Worm (Caenorhabditis elegans) whole organism, L1 larva: ENCODE results near the gene C09G5.13.

ENCODE experiments used
- C04F5.9 ChIP-seq: sonication (generic microtip); optimal IDR thresholded peaks from 2 replicates; lab custom pipeline; 2016; ENCODE audit warnings: missing genetic modification characterization, missing compliant biosample characterization
- aly-2 ChIP-seq: fragments of 150-350 bp; optimal IDR thresholded peaks from 2 replicates; lab custom pipeline; 2014; ENCODE audit warnings: missing biosample characterization, missing genetic modification characterization
- elt-3 ChIP-seq, 6 experiments: fragments of 150-350 bp in 1 of 6; sonication (generic microtip); optimal IDR thresholded peaks; 2 replicates each; lab custom pipeline; 2017 to 2018; ENCODE audit warnings: missing biosample characterization in 6 of 6, missing genetic modification characterization in 6 of 6, inconsistent platforms in 1 of 6
- fkh-10 ChIP-seq: sonication (generic microtip); optimal IDR thresholded peaks from 2 replicates; lab custom pipeline; 2017; ENCODE audit warnings: missing biosample characterization, missing genetic modification reagents, missing genetic modification characterization
- lin-15B ChIP-seq: fragments of 150-350 bp; sonication (generic microtip); optimal IDR thresholded peaks from 3 replicates; lab custom pipeline; 2014; ENCODE audit warnings: missing biosample characterization, missing genetic modification characterization
- skn-1 ChIP-seq: fragments of 150-350 bp; optimal IDR thresholded peaks from 2 replicates; lab custom pipeline; 2014; ENCODE audit warnings: missing biosample characterization, missing genetic modification characterization
- unc-130 ChIP-seq: fragments of 150-350 bp; optimal IDR thresholded peaks from 2 replicates; lab custom pipeline; 2017; ENCODE audit warnings: missing biosample characterization, missing genetic modification characterization, inconsistent platforms
- xbp-1 ChIP-seq: sonication (generic microtip); optimal IDR thresholded peaks from 2 replicates; lab custom pipeline; 2016; ENCODE audit warnings: missing genetic modification characterization, missing compliant biosample characterization
- ztf-11 ChIP-seq, 2 experiments: sonication (generic microtip); optimal IDR thresholded peaks; 2 replicates each; lab custom pipeline; 2016 to 2017; ENCODE audit warnings: missing genetic modification characterization in 2 of 2, missing biosample characterization in 1 of 2, missing compliant biosample characterization in 1 of 2
- ztf-4 ChIP-seq: fragments of 150-350 bp; optimal IDR thresholded peaks from 2 replicates; lab custom pipeline; 2014; ENCODE audit warnings: missing biosample characterization, missing genetic modification characterization

- TF ChIP-seq unc-130 (no peak), aly-2 (tag; lab: Kevin White, UChicago) (no peak), skn-1 (no peak), C04F5.9 (tag; lab: Kevin White, UChicago) (no peak), fkh-10 (GFP tag; lab: Kevin White, UChicago) (peak; percentile 75), xbp-1 (tag; lab: Kevin White, UChicago) (no peak), lin-15B (tag; lab: Kevin White, UChicago) (no peak), ztf-11 (tag; optimal IDR thresholded peaks at IDR 0.05; lab: Kevin White, UChicago) (no peak), ztf-4 (tag; lab: Kevin White, UChicago) (no peak), elt-3 (tag; optimal IDR thresholded peaks at IDR 0.05; lab: Kevin White, UChicago) (no peak)
Measured at ce11 chrII:10761653-10762052, 44.4 kb downstream of the C09G5.13 start.
